Fruit fly (Drosophila melanogaster) whole organism, pupa: ENCODE data around the gene ringer.

Source experiments
- CG10348 ChIP-seq: fragments of 200-800 bp; sonication (Bioruptor generic); IDR thresholded peaks from 2 replicates; pipeline ENCODE4 v1.3.6; 2022; ENCODE audit warnings: missing biosample characterization, missing genetic modification characterization
- CG12605 ChIP-seq: fragments of 200-800 bp; sonication (Bioruptor generic); IDR thresholded peaks from 2 replicates; pipeline ENCODE4 v1.3.6; 2022; ENCODE audit warnings: missing biosample characterization, missing genetic modification characterization
- CG13204 ChIP-seq: fragments of 200-800 bp; sonication (Bioruptor generic); optimal IDR thresholded peaks from 2 replicates; lab custom pipeline; 2018; ENCODE audit warnings: missing biosample characterization, mild to moderate bottlenecking, missing genetic modification characterization, moderate library complexity
- CG14655 ChIP-seq: fragments of 200-800 bp; sonication (Bioruptor generic); optimal IDR thresholded peaks from 3 replicates; lab custom pipeline; 2017; ENCODE audit warnings: mild to moderate bottlenecking, missing biosample characterization, missing genetic modification reagents, missing genetic modification characterization
- CG17806 ChIP-seq: fragments of 200-800 bp; sonication (Bioruptor generic); optimal IDR thresholded peaks from 2 replicates; lab custom pipeline; 2018; ENCODE audit warnings: missing biosample characterization, mild to moderate bottlenecking, missing genetic modification characterization, moderate library complexity
- CG32121 ChIP-seq: fragments of 200-800 bp; sonication (Bioruptor generic); IDR thresholded peaks from 2 replicates; pipeline ENCODE4 v1.3.6; 2022; ENCODE audit warnings: missing biosample characterization, missing genetic modification characterization
- CG34367 ChIP-seq: fragments of 200-800 bp; sonication (Bioruptor generic); optimal IDR thresholded peaks from 2 replicates; lab custom pipeline; 2018; ENCODE audit warnings: missing biosample characterization, mild to moderate bottlenecking, missing genetic modification characterization
- CG4496 ChIP-seq: fragments of 200-800 bp; sonication (Bioruptor generic); IDR thresholded peaks from 3 replicates; pipeline ENCODE4 v1.3.6; 2022; ENCODE audit warnings: missing biosample characterization, missing genetic modification characterization
- CG8301 ChIP-seq: fragments of 200-800 bp; sonication (Bioruptor generic); optimal IDR thresholded peaks from 2 replicates; lab custom pipeline; 2018; ENCODE audit warnings: missing biosample characterization, mild to moderate bottlenecking, missing genetic modification characterization
- Ets98B ChIP-seq: fragments of 200-800 bp; sonication (Bioruptor generic); IDR thresholded peaks from 2 replicates; pipeline ENCODE4 v1.3.6; 2022; ENCODE audit warnings: missing biosample characterization, missing genetic modification characterization
- Pif1A ChIP-seq: fragments of 200-800 bp; sonication (Bioruptor generic); optimal IDR thresholded peaks from 3 replicates; lab custom pipeline; 2016; ENCODE audit warnings: missing biosample characterization, missing genetic modification characterization
- Pif1B ChIP-seq: fragments of 200-800 bp; sonication (Bioruptor generic); optimal IDR thresholded peaks from 3 replicates; lab custom pipeline; 2016; ENCODE audit warnings: missing biosample characterization, missing genetic modification characterization
- fd96Ca ChIP-seq: fragments of 200-800 bp; sonication (Bioruptor generic); IDR thresholded peaks from 3 replicates; pipeline ENCODE4 v1.3.6; 2022; ENCODE audit warnings: missing biosample characterization, missing genetic modification characterization
- rn ChIP-seq: fragments of 200-800 bp; sonication (Bioruptor generic); IDR thresholded peaks from 2 replicates; pipeline ENCODE4 v1.3.6; 2022; ENCODE audit warnings: missing biosample characterization, missing genetic modification characterization

- TF ChIP-seq CG13204 (GFP tag; lab: Kevin White, UChicago) (no peak), CG32121 (GFP tag; lab: Robert Waterston, UW) (no peak), rn (GFP tag; lab: Robert Waterston, UW) (no peak), CG17806 (no peak), CG12605 (no peak), Pif1B (no peak), Pif1A (GFP tag; lab: Kevin White, UChicago) (no peak), Ets98B (no peak), CG4496 (no peak), CG8301 (tag; lab: Kevin White, UChicago) (no peak), CG34367 (tag; lab: Kevin White, UChicago) (no peak), CG10348 (GFP tag; lab: Robert Waterston, UW) (no peak), CG14655 (GFP tag; lab: Kevin White, UChicago) (no peak), fd96Ca (no peak)
Observed at dm6 chr3L:16331633-16332032, 27.6 kb downstream of the ringer start, which contains the start of gene retinin.
